Worm (Caenorhabditis elegans) whole organism, young adult: ENCODE data around the gene M28.9.

ENCODE experiments used
- C17E4.6 ChIP-seq: fragments of 200-800 bp; sonication (Bioruptor generic); IDR thresholded peaks from 2 replicates; pipeline ENCODE4 v1.3.6; 2022; ENCODE audit warnings: missing genetic modification reagents, missing genetic modification characterization, missing compliant biosample characterization
- K11D2.4 ChIP-seq: fragments of 200-800 bp; sonication (Bioruptor generic); IDR thresholded peaks from 2 replicates; pipeline ENCODE4 v1.3.6; 2022; ENCODE audit warnings: missing genetic modification reagents, missing genetic modification characterization, missing compliant biosample characterization
- bed-1 ChIP-seq: fragments of 200-800 bp; sonication (Bioruptor generic); IDR thresholded peaks from 2 replicates; pipeline ENCODE4 v1.3.6; 2022; ENCODE audit warnings: missing genetic modification reagents, missing genetic modification characterization, missing compliant biosample characterization
- dox-1 ChIP-seq: fragments of 200-800 bp; sonication (Bioruptor generic); IDR thresholded peaks from 2 replicates; pipeline ENCODE4 v1.3.6; 2022; ENCODE audit warnings: missing genetic modification reagents, missing genetic modification characterization, missing compliant biosample characterization
- ekl-4 ChIP-seq: fragments of 200-800 bp; sonication (Bioruptor generic); IDR thresholded peaks from 2 replicates; pipeline ENCODE4 v1.3.6; 2022; ENCODE audit warnings: missing genetic modification reagents, missing genetic modification characterization, missing compliant biosample characterization
- mel-28 ChIP-seq: sonication (generic microtip); optimal IDR thresholded peaks from 2 replicates; lab custom pipeline; 2016; ENCODE audit warnings: borderline replicate concordance, mild to moderate bottlenecking, missing genetic modification characterization, missing compliant biosample characterization
- mes-4 ChIP-seq: sonication (generic microtip); optimal IDR thresholded peaks from 2 replicates; lab custom pipeline; 2016; ENCODE audit warnings: missing genotype, missing genetic modification characterization, missing compliant biosample characterization
- nhr-90 ChIP-seq: sonication (generic microtip); optimal IDR thresholded peaks from 2 replicates; lab custom pipeline; 2016; ENCODE audit warnings: missing genotype, mild to moderate bottlenecking, missing genetic modification characterization, missing compliant biosample characterization
- sdz-38 ChIP-seq: sonication (generic microtip); optimal IDR thresholded peaks from 2 replicates; lab custom pipeline; 2016; ENCODE audit warnings: missing genotype, missing genetic modification characterization, missing compliant biosample characterization
- somi-1 ChIP-seq: fragments of 200-800 bp; sonication (Bioruptor generic); optimal IDR thresholded peaks from 2 replicates; lab custom pipeline; 2018; ENCODE audit warnings: mild to moderate bottlenecking, missing genetic modification characterization, missing compliant biosample characterization
- ztf-26 ChIP-seq: sonication (generic microtip); optimal IDR thresholded peaks from 2 replicates; lab custom pipeline; 2017; ENCODE audit warnings: missing genetic modification characterization, missing compliant biosample characterization

DNA sequence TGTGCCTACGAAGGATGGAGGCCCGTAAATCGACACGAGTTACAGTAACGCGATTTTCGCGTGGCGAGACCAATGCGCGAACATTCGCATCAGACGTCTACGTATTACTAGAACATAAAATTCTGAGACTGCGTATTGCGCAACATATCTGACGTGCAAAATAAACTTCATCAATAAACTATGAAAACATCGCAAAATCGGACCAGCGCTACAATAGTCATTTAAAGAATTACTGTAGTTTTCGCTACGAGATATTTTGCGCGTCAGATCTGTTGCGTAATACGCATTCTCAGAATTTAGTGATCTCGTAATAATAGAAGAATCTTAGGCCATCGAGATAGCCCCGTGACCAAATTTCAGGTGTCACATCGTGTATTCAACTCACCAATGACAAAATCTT, 44.9 kb upstream of the M28.9 start:
- TF ChIP-seq somi-1 (GFP tag; lab: Kevin White, UChicago): no peak
- no peak for TF ChIP-seq nhr-90
- TF ChIP-seq sdz-38 (tag; lab: Kevin White, UChicago): no peak
- no peak for TF ChIP-seq mes-4 (tag; lab: Kevin White, UChicago)
- TF ChIP-seq ekl-4 (GFP tag; lab: Robert Waterston, UW): no peak
- no peak for TF ChIP-seq mel-28 (tag; lab: Kevin White, UChicago)
- TF ChIP-seq bed-1 (GFP tag; lab: Robert Waterston, UW): no peak
- no peak for TF ChIP-seq dox-1 (GFP tag; lab: Robert Waterston, UW)
- no peak for TF ChIP-seq ztf-26
- TF ChIP-seq C17E4.6 (GFP tag; lab: Robert Waterston, UW): no peak
- TF ChIP-seq K11D2.4: no peak
